Fruit fly (Drosophila melanogaster): ENCODE results near the gene Gr64b.
A peak's percentile ranks its signal among the peaks of the same experiment; 100 is the strongest.

Gene Gr64b

dm6 chr3L:4056812-4057211, 28.4 kb downstream of the Gr64b start:
- TF ChIP-seq CG11762 (GFP tag; optimal IDR thresholded peaks at IDR 0.05; ENCODE audit: insufficient read depth) (no peak), CG8632 (GFP tag; optimal IDR thresholded peaks at IDR 0.05) (no peak), CG6163 (GFP tag; IDR thresholded peaks at IDR 0.05) (peak; percentile 41; the same call in 1 of the 3 replicates), fd59A (GFP tag; optimal IDR thresholded peaks at IDR 0.05) (no peak), CG8119 (GFP tag; IDR thresholded peaks at IDR 0.05) (peak; percentile 34; the same call in 2 of the 3 replicates), Eip78C (GFP tag) (peak; percentile 72), Hr38 (GFP tag; optimal IDR thresholded peaks at IDR 0.05) (no peak), CG15336 (GFP tag; IDR thresholded peaks at IDR 0.05) (peak; percentile 46), svp (GFP tag) (peak; percentile 6), Hr4 (GFP tag; optimal IDR thresholded peaks at IDR 0.05) (peak; percentile 63), eg (GFP tag; IDR thresholded peaks at IDR 0.05) (peak; percentile 40; the same call in 1 of the 3 replicates), esn (GFP tag; optimal IDR thresholded peaks at IDR 0.05) (no peak), CG32006 (GFP tag; optimal IDR thresholded peaks at IDR 0.05) (peak; percentile 47), topi (GFP tag; optimal IDR thresholded peaks at IDR 0.05) (no peak), CG16779 (tag; optimal IDR thresholded peaks at IDR 0.05) (no peak), CG9139 (GFP tag; optimal IDR thresholded peaks at IDR 0.05) (no peak)

dm6 chr3L:4059293-4059820, 31.0 kb downstream of the Gr64b start, which contains the start of gene Ugt305A1:
Ugt305A1 (plus strand) TSS chr3L:4059770.
- TF ChIP-seq eg (GFP tag; IDR thresholded peaks at IDR 0.05) (no peak), CG16779 (tag; optimal IDR thresholded peaks at IDR 0.05) (no peak), Hr4 (GFP tag; optimal IDR thresholded peaks at IDR 0.05) (peak; percentile 13), CG8632 (GFP tag; optimal IDR thresholded peaks at IDR 0.05) (no peak), svp (GFP tag) (peak; percentile 14), CG8119 (GFP tag; IDR thresholded peaks at IDR 0.05) (peak; percentile 29; the same call in 1 of the 3 replicates), achi (GFP tag; optimal IDR thresholded peaks at IDR 0.05) (peak; percentile 17), CG15336 (GFP tag; IDR thresholded peaks at IDR 0.05) (peak; percentile 38; the same call in 1 of the 2 replicates), topi (GFP tag; optimal IDR thresholded peaks at IDR 0.05) (no peak)

- TF ChIP-seq Blimp-1 (GFP tag; optimal IDR thresholded peaks at IDR 0.05) (no peak), CG8632 (GFP tag; optimal IDR thresholded peaks at IDR 0.05) (no peak), Sox102F (GFP tag; optimal IDR thresholded peaks at IDR 0.05) (no peak), Met (GFP tag; optimal IDR thresholded peaks at IDR 0.05) (no peak), achi (GFP tag; optimal IDR thresholded peaks at IDR 0.05) (no peak), eg (GFP tag; IDR thresholded peaks at IDR 0.05) (no peak), salr (GFP tag; optimal IDR thresholded peaks at IDR 0.05) (no peak), OdsH (GFP tag; optimal IDR thresholded peaks at IDR 0.05) (no peak), fd85E (GFP tag; optimal IDR thresholded peaks at IDR 0.05) (no peak), CG10631 (GFP tag; optimal IDR thresholded peaks at IDR 0.05) (no peak), CG11294 (GFP tag; IDR thresholded peaks at IDR 0.05) (no peak), CG32006 (GFP tag; optimal IDR thresholded peaks at IDR 0.05) (no peak), Ets21C (GFP tag; optimal IDR thresholded peaks at IDR 0.05) (no peak), Smox (GFP tag; optimal IDR thresholded peaks at IDR 0.05) (no peak), CG15336 (GFP tag; IDR thresholded peaks at IDR 0.05) (no peak), Hr4 (GFP tag; optimal IDR thresholded peaks at IDR 0.05) (no peak), topi (GFP tag; optimal IDR thresholded peaks at IDR 0.05) (no peak)
Measured at dm6 chr3L:4061921-4062474, 33.6 kb downstream of the Gr64b start, which contains the start of gene dib. dib (plus strand) TSS chr3L:4062292.

- TF ChIP-seq Hr39 (GFP tag; optimal IDR thresholded peaks at IDR 0.05) (no peak), CG15336 (GFP tag; IDR thresholded peaks at IDR 0.05) (peak; percentile 44; the same call in 1 of the 2 replicates), eg (GFP tag; IDR thresholded peaks at IDR 0.05) (peak; percentile 57; the same call in 2 of the 3 replicates), fd59A (GFP tag; optimal IDR thresholded peaks at IDR 0.05) (no peak), CG6276 (GFP tag; optimal IDR thresholded peaks at IDR 0.05) (peak; percentile 70), Lpt (GFP tag; optimal IDR thresholded peaks at IDR 0.05) (peak; percentile 33), CG16779 (tag; optimal IDR thresholded peaks at IDR 0.05) (peak; percentile 50), CG9139 (GFP tag; optimal IDR thresholded peaks at IDR 0.05) (no peak), CG6163 (GFP tag; IDR thresholded peaks at IDR 0.05) (0 out of 3 replicates have a peak, but pooled peaks have one; percentile 16), CG8119 (GFP tag; IDR thresholded peaks at IDR 0.05) (0 out of 3 replicates have a peak, but pooled peaks have one; percentile 33), svp (GFP tag) (peak; percentile 83), dac (GFP tag; optimal IDR thresholded peaks at IDR 0.05) (peak; percentile 6)
Measured at dm6 chr3L:4068368-4068767, 40.0 kb downstream of the Gr64b start.

All from whole organism, prepupa.